Fruit fly (Drosophila melanogaster) whole organism, embryonic: ENCODE data around the gene CG14135.

Source experiments
- Bgb ChIP-seq: fragments of 200-800 bp; sonication (Bioruptor generic); IDR thresholded peaks from 2 replicates; pipeline ENCODE4 v1.3.6; 2022; ENCODE audit warnings: missing biosample characterization, missing genetic modification characterization; ENCODE audit not compliant: partially characterized antibody
- Blimp-1 ChIP-seq: fragments of 200-800 bp; sonication (Bioruptor generic); optimal IDR thresholded peaks from 3 replicates; lab custom pipeline; 2018; ENCODE audit warnings: missing biosample characterization, missing genetic modification characterization, mild to moderate bottlenecking, moderate library complexity, missing genetic modification reagents
- CG10366 ChIP-seq: fragments of 200-800 bp; sonication (Bioruptor generic); IDR thresholded peaks from 2 replicates; pipeline ENCODE4 v1.3.6; 2022; ENCODE audit warnings: missing biosample characterization, missing genetic modification characterization
- CG11696 ChIP-seq: fragments of 200-800 bp; sonication (Bioruptor generic); IDR thresholded peaks from 2 replicates; pipeline ENCODE4 v1.3.6; 2022; ENCODE audit warnings: missing biosample characterization, missing genetic modification characterization
- CG13894 ChIP-seq: fragments of 200-800 bp; sonication (Bioruptor generic); optimal IDR thresholded peaks from 3 replicates; lab custom pipeline; 2018; ENCODE audit warnings: missing biosample characterization, mild to moderate bottlenecking, missing genetic modification characterization, moderate library complexity
- CG15269 ChIP-seq: fragments of 200-800 bp; sonication (Bioruptor generic); optimal IDR thresholded peaks from 2 replicates; lab custom pipeline; 2018; ENCODE audit warnings: missing biosample characterization, mild to moderate bottlenecking, missing genetic modification characterization, moderate library complexity
- CG1647 ChIP-seq: fragments of 200-800 bp; sonication (Bioruptor generic); optimal IDR thresholded peaks from 3 replicates; lab custom pipeline; 2016; ENCODE audit warnings: missing biosample characterization, missing genetic modification characterization
- CG17186 ChIP-seq: fragments of 200-800 bp; sonication (Bioruptor generic); optimal IDR thresholded peaks from 3 replicates; lab custom pipeline; 2017; ENCODE audit warnings: missing biosample characterization, missing genetic modification reagents, missing genetic modification characterization
- CG2116 ChIP-seq: fragments of 200-800 bp; sonication (Bioruptor generic); optimal IDR thresholded peaks from 3 replicates; lab custom pipeline; 2018; ENCODE audit warnings: missing biosample characterization, mild to moderate bottlenecking, missing genetic modification characterization
- CG2120 ChIP-seq: fragments of 200-800 bp; sonication (Bioruptor generic); optimal IDR thresholded peaks from 3 replicates; lab custom pipeline; 2016; ENCODE audit warnings: missing biosample characterization, missing genetic modification characterization
- CG4328 ChIP-seq: fragments of 200-800 bp; sonication (Bioruptor generic); optimal IDR thresholded peaks from 3 replicates; lab custom pipeline; 2017; ENCODE audit warnings: missing biosample characterization, missing genetic modification reagents, missing genetic modification characterization
- CG43689 ChIP-seq: fragments of 200-800 bp; sonication (Bioruptor generic); IDR thresholded peaks from 2 replicates; pipeline ENCODE4 v1.3.6; 2022; ENCODE audit warnings: missing biosample characterization, missing genetic modification characterization
- CG6689 ChIP-seq: fragments of 200-800 bp; sonication (Bioruptor generic); IDR thresholded peaks from 2 replicates; pipeline ENCODE4 v1.3.6; 2022; ENCODE audit warnings: missing biosample characterization, missing genetic modification characterization
- CG6854 ChIP-seq: fragments of 200-800 bp; sonication (Bioruptor generic); optimal IDR thresholded peaks from 3 replicates; lab custom pipeline; 2017; ENCODE audit warnings: missing biosample characterization, mild to moderate bottlenecking, missing genetic modification characterization
- CG7963 ChIP-seq: fragments of 200-800 bp; sonication (Bioruptor generic); IDR thresholded peaks from 3 replicates; pipeline ENCODE4 v1.3.6; 2022; ENCODE audit warnings: missing biosample characterization, missing genetic modification characterization; ENCODE audit not compliant: partially characterized antibody
- CG7987 ChIP-seq: fragments of 200-800 bp; sonication (Bioruptor generic); optimal IDR thresholded peaks from 2 replicates; lab custom pipeline; 2018; ENCODE audit warnings: missing biosample characterization, mild to moderate bottlenecking, missing genetic modification characterization, moderate library complexity
- CG9437 ChIP-seq: fragments of 200-800 bp; sonication (Bioruptor generic); optimal IDR thresholded peaks from 2 replicates; lab custom pipeline; 2018; ENCODE audit warnings: missing biosample characterization, mild to moderate bottlenecking, missing genetic modification characterization
- Dbx ChIP-seq: fragments of 200-800 bp; sonication (Bioruptor generic); IDR thresholded peaks from 3 replicates; pipeline ENCODE4 v1.3.6; 2022; ENCODE audit warnings: missing biosample characterization, missing genetic modification characterization
- Dll ChIP-seq: fragments of 200-800 bp; sonication (Bioruptor generic); IDR thresholded peaks from 4 replicates; pipeline ENCODE4 v1.3.6; 2022; ENCODE audit warnings: missing biosample characterization, missing genetic modification characterization; ENCODE audit not compliant: partially characterized antibody
- Doc2 ChIP-seq: fragments of 200-800 bp; sonication (Bioruptor generic); IDR thresholded peaks from 2 replicates; pipeline ENCODE4 v1.3.6; 2022; ENCODE audit warnings: missing biosample characterization, missing genetic modification characterization
- Dp ChIP-seq: fragments of 200-800 bp; sonication (Bioruptor generic); optimal IDR thresholded peaks from 2 replicates; lab custom pipeline; 2018; ENCODE audit warnings: missing biosample characterization, mild to moderate bottlenecking, missing genetic modification characterization, moderate library complexity
- Eip74EF ChIP-seq, 2 experiments: fragments of 200-800 bp in 1 of 2; fragments of >200 bp in 1 of 2; sonication (Bioruptor generic) in 1 of 2; optimal IDR thresholded peaks; 2 replicates each; lab custom pipeline; 2017 to 2019; ENCODE audit warnings: missing biosample characterization in 2 of 2, missing genetic modification characterization in 2 of 2, mild to moderate bottlenecking in 1 of 2, moderate library complexity in 1 of 2
- Ets65A ChIP-seq: fragments of 200-800 bp; sonication (Bioruptor generic); peaks from one replicate; lab custom pipeline; 2016; ENCODE audit warnings: missing biosample characterization, missing genetic modification characterization
- Fer2 ChIP-seq: fragments of 200-800 bp; sonication (Bioruptor generic); optimal IDR thresholded peaks from 2 replicates; lab custom pipeline; 2018; ENCODE audit warnings: missing biosample characterization, mild to moderate bottlenecking, missing genetic modification characterization, moderate library complexity
- H2.0 ChIP-seq: fragments of 200-800 bp; sonication (Bioruptor generic); IDR thresholded peaks from 2 replicates; pipeline ENCODE4 v1.3.6; 2022; ENCODE audit warnings: missing biosample characterization, missing genetic modification characterization
- Mes4 ChIP-seq: fragments of 200-800 bp; sonication (Bioruptor generic); optimal IDR thresholded peaks from 2 replicates; lab custom pipeline; 2016; ENCODE audit warnings: missing biosample characterization, missing genetic modification characterization
- Six4 ChIP-seq: fragments of 200-800 bp; sonication (Bioruptor generic); optimal IDR thresholded peaks from 2 replicates; lab custom pipeline; 2016; ENCODE audit warnings: missing biosample characterization, missing genetic modification characterization
- ap ChIP-seq: fragments of 200-800 bp; sonication (Bioruptor generic); IDR thresholded peaks from 2 replicates; pipeline ENCODE4 v1.3.6; 2022; ENCODE audit warnings: missing biosample characterization, missing genetic modification characterization
- bowl ChIP-seq: fragments of 200-800 bp; sonication (Bioruptor generic); IDR thresholded peaks from 2 replicates; pipeline ENCODE4 v1.3.6; 2022; ENCODE audit warnings: missing biosample characterization, missing genetic modification characterization
- chinmo ChIP-seq: fragments of 200-800 bp; sonication (Bioruptor generic); IDR thresholded peaks from 4 replicates; pipeline ENCODE4 v1.3.6; 2022; ENCODE audit warnings: missing biosample characterization, missing genetic modification characterization; ENCODE audit not compliant: partially characterized antibody
- chn ChIP-seq: fragments of 200-800 bp; sonication (Bioruptor generic); optimal IDR thresholded peaks from 2 replicates; lab custom pipeline; 2016; ENCODE audit warnings: missing biosample characterization, missing genetic modification characterization
- ci ChIP-seq: fragments of 200-800 bp; sonication (Bioruptor generic); IDR thresholded peaks from 3 replicates; pipeline ENCODE4 v1.3.6; 2022; ENCODE audit warnings: missing biosample characterization, missing genetic modification characterization
- corto ChIP-seq: fragments of 200-800 bp; sonication (Bioruptor generic); optimal IDR thresholded peaks from 2 replicates; lab custom pipeline; 2016; ENCODE audit warnings: missing biosample characterization, mild to moderate bottlenecking, missing genetic modification characterization, moderate library complexity
- dan ChIP-seq: fragments of 200-800 bp; sonication (Bioruptor generic); IDR thresholded peaks from 2 replicates; pipeline ENCODE4 v1.3.6; 2022; ENCODE audit warnings: missing biosample characterization, missing genetic modification characterization
- disco-r ChIP-seq: fragments of 200-800 bp; sonication (Bioruptor generic); optimal IDR thresholded peaks from 2 replicates; lab custom pipeline; 2016; ENCODE audit warnings: missing biosample characterization, missing genetic modification characterization
- fd3F ChIP-seq: fragments of 200-800 bp; sonication (Bioruptor generic); optimal IDR thresholded peaks from 2 replicates; lab custom pipeline; 2018; ENCODE audit warnings: missing biosample characterization, mild to moderate bottlenecking, missing genetic modification characterization, moderate library complexity
- mirr ChIP-seq: fragments of 200-800 bp; sonication (Bioruptor generic); optimal IDR thresholded peaks from 3 replicates; lab custom pipeline; 2018; ENCODE audit warnings: missing biosample characterization, mild to moderate bottlenecking, missing genetic modification characterization
- nerfin-1 ChIP-seq: fragments of 200-800 bp; sonication (Bioruptor generic); optimal IDR thresholded peaks from 3 replicates; lab custom pipeline; 2019; ENCODE audit warnings: missing biosample characterization, mild to moderate bottlenecking, missing genetic modification characterization, moderate library complexity
- nerfin-2 ChIP-seq: fragments of 200-800 bp; sonication (Bioruptor generic); IDR thresholded peaks from 2 replicates; pipeline ENCODE4 v1.3.6; 2022; ENCODE audit warnings: missing biosample characterization, missing genetic modification characterization; ENCODE audit not compliant: partially characterized antibody
- nom ChIP-seq: fragments of 200-800 bp; sonication (Bioruptor generic); optimal IDR thresholded peaks from 2 replicates; lab custom pipeline; 2017; ENCODE audit warnings: missing biosample characterization, missing genetic modification characterization, mild to moderate bottlenecking, moderate library complexity, missing genetic modification reagents
- p53 ChIP-seq: fragments of 200-800 bp; sonication (Bioruptor generic); optimal IDR thresholded peaks from 2 replicates; lab custom pipeline; 2016; ENCODE audit warnings: missing biosample characterization, missing genetic modification characterization
- psq ChIP-seq: fragments of 200-800 bp; sonication (Bioruptor generic); optimal IDR thresholded peaks from 2 replicates; lab custom pipeline; 2017; ENCODE audit warnings: missing biosample characterization, missing genetic modification characterization
- seq ChIP-seq: fragments of 200-800 bp; sonication (Bioruptor generic); IDR thresholded peaks from 2 replicates; pipeline ENCODE4 v1.3.6; 2022; ENCODE audit warnings: missing biosample characterization, missing genetic modification characterization
- slp2 ChIP-seq: fragments of 200-800 bp; sonication (Bioruptor generic); optimal IDR thresholded peaks from 2 replicates; lab custom pipeline; 2016; ENCODE audit warnings: missing biosample characterization, missing genetic modification characterization
- sob ChIP-seq: fragments of 200-800 bp; sonication (Bioruptor generic); IDR thresholded peaks from 2 replicates; pipeline ENCODE4 v1.3.6; 2022; ENCODE audit warnings: missing biosample characterization, missing genetic modification characterization
- stwl ChIP-seq: fragments of 200-800 bp; sonication (Bioruptor generic); optimal IDR thresholded peaks from 3 replicates; lab custom pipeline; 2018; ENCODE audit warnings: missing biosample characterization, mild to moderate bottlenecking, missing genetic modification characterization, moderate library complexity
- tin ChIP-seq: fragments of 200-800 bp; sonication (Bioruptor generic); optimal IDR thresholded peaks from 3 replicates; lab custom pipeline; 2016; ENCODE audit warnings: missing biosample characterization, missing genetic modification characterization
- tll ChIP-seq, 2 experiments: fragments of 200-800 bp in 1 of 2; fragments of >200 bp in 1 of 2; sonication (Bioruptor generic) in 1 of 2; optimal IDR thresholded peaks; 2 replicates each; lab custom pipeline; 2017 to 2019; ENCODE audit warnings: missing biosample characterization in 2 of 2, missing genetic modification characterization in 2 of 2, mild to moderate bottlenecking in 1 of 2, moderate library complexity in 1 of 2
- tna ChIP-seq: fragments of 200-800 bp; sonication (Bioruptor generic); IDR thresholded peaks from 2 replicates; pipeline ENCODE4 v1.3.6; 2022; ENCODE audit warnings: missing biosample characterization, missing genetic modification characterization; ENCODE audit not compliant: partially characterized antibody
- zfh1 ChIP-seq: fragments of 200-800 bp; sonication (Bioruptor generic); IDR thresholded peaks from 3 replicates; pipeline ENCODE4 v1.3.6; 2022; ENCODE audit warnings: missing biosample characterization, missing genetic modification characterization

Gene CG14135

DNA sequence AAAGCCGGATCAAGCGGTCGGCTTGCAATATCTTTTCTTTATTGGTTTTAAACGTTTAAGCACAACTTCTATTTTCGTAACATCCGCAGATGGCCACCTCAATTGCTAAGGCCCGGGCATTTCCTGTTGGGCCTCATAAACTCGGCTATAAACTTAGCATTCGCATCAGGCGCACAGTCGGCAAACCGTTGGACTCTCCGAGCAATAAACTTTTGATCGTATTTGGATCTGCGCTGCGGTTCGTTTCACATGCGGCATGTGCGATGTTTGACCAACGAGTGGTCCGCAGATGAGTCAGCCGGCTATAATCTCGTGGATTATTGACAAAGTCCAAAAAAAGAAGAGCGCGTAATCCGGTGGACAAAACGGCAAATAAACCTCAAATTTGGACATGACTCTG is 20.4 kb downstream of the CG14135 start (continued):
- TF ChIP-seq psq (GFP tag; lab: Kevin White, UChicago) (no peak), stwl (tag; lab: Kevin White, UChicago) (no peak), slp2 (GFP tag; lab: Kevin White, UChicago) (no peak), CG13894 (tag; lab: Kevin White, UChicago) (peak; percentile 24), CG2116 (GFP tag; lab: Kevin White, UChicago) (no peak), CG10366 (GFP tag; lab: Robert Waterston, UW) (no peak), H2.0 (GFP tag; lab: Robert Waterston, UW) (no peak), CG9437 (GFP tag; lab: Kevin White, UChicago) (no peak), tin (GFP tag; lab: Kevin White, UChicago) (no peak), Mes4 (GFP tag; lab: Kevin White, UChicago) (no peak), fd3F (no peak), sob (GFP tag; lab: Robert Waterston, UW) (0 out of 2 replicates have a peak, but pooled peaks have one; percentile 37), dan (no peak), ci (peak; percentile 54; the same call in 1 of the 3 replicates), CG6854 (GFP tag; lab: Kevin White, UChicago) (no peak), tll (GFP tag; optimal IDR thresholded peaks at IDR 0.05; lab: Kevin White, UChicago) (no peak), corto (GFP tag; lab: Kevin White, UChicago) (no peak), nerfin-1 (tag; lab: Kevin White, UChicago) (no peak), CG4328 (GFP tag; lab: Kevin White, UChicago) (no peak), Blimp-1 (no peak), CG1647 (GFP tag; lab: Kevin White, UChicago) (no peak), Eip74EF (GFP tag; optimal IDR thresholded peaks at IDR 0.05; lab: Kevin White, UChicago) (peak in 1 of 2 experiments; percentile 11), Bgb (GFP tag; lab: Robert Waterston, UW) (0 out of 2 replicates have a peak, but pooled peaks have one; percentile 9), CG17186 (GFP tag; lab: Kevin White, UChicago) (no peak), tna (GFP tag; lab: Robert Waterston, UW) (no peak), disco-r (no peak), Doc2 (GFP tag; lab: Robert Waterston, UW) (no peak), chn (GFP tag; lab: Kevin White, UChicago) (no peak), CG11696 (no peak), nom (GFP tag; lab: Kevin White, UChicago) (no peak), Ets65A (GFP tag; lab: Kevin White, UChicago) (no peak), bowl (GFP tag; lab: Robert Waterston, UW) (0 out of 2 replicates have a peak, but pooled peaks have one; percentile 21), CG2120 (GFP tag; lab: Kevin White, UChicago) (no peak), CG7963 (no peak), CG43689 (GFP tag; lab: Robert Waterston, UW) (peak; percentile 41; the same call in 1 of the 2 replicates), Fer2 (no peak), CG15269 (tag; lab: Kevin White, UChicago) (no peak), seq (GFP tag; lab: Robert Waterston, UW) (no peak), nerfin-2 (GFP tag; lab: Robert Waterston, UW) (no peak), mirr (GFP tag; lab: Kevin White, UChicago) (no peak), Dp (GFP tag; lab: Kevin White, UChicago) (no peak), ap (GFP tag; lab: Robert Waterston, UW) (no peak), Dbx (GFP tag; lab: Robert Waterston, UW) (peak; percentile 55; the same call in 1 of the 3 replicates), Six4 (GFP tag; lab: Kevin White, UChicago) (no peak), p53 (GFP tag; lab: Kevin White, UChicago) (no peak), zfh1 (GFP tag; lab: Robert Waterston, UW) (no peak), chinmo (GFP tag; lab: Robert Waterston, UW) (peak; percentile 47; the same call in 1 of the 4 replicates), Dll (GFP tag; lab: Robert Waterston, UW) (no peak), CG7987 (GFP tag; lab: Kevin White, UChicago) (no peak), CG6689 (GFP tag; lab: Robert Waterston, UW) (no peak)
